Worm (Caenorhabditis elegans): Measurements from ENCODE around the gene K08D9.9.

The K08D9.9 gene

DNA sequence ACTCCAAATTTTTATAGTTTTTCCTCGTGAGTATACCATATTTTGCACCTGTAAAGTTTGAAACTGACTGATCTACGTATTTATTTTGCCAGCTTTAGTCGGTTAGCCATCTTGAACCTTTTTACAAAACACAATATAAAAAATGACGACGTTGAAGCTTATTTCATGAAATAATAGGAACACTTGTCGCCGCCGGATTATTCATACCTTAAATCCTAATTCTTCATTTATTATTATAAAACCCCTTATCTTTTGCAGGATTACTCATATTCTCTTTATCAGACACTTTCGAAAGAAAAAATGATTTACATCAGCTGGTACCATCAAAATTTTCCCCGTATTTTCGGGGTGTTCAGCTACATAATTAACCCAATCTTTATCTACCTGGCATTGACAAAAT, 11.0 kb upstream of the K08D9.9 start, which contains the start of gene srj-8:
Gene srj-8, plus strand, starts transcription at position 301 of the 400 bp plus-strand sequence.
- TF ChIP-seq unc-55 (GFP tag; optimal IDR thresholded peaks at IDR 0.05) (no peak), nhr-129 (tag; optimal IDR thresholded peaks at IDR 0.05) (no peak), nhr-21 (tag; optimal IDR thresholded peaks at IDR 0.05) (no peak), zag-1 (tag; optimal IDR thresholded peaks at IDR 0.05) (no peak), lin-13 (GFP tag; optimal IDR thresholded peaks at IDR 0.05) (no peak), C34F6.9 (tag; optimal IDR thresholded peaks at IDR 0.05) (no peak), ceh-82 (tag; optimal IDR thresholded peaks at IDR 0.05) (no peak), Y55F3AM.14 (GFP tag; optimal IDR thresholded peaks at IDR 0.05) (no peak), ama-1 (optimal IDR thresholded peaks at IDR 0.05) (no peak), sem-4 (tag; optimal IDR thresholded peaks at IDR 0.05) (no peak), gmeb-1 (tag; optimal IDR thresholded peaks at IDR 0.05) (no peak), sma-3 (GFP tag; optimal IDR thresholded peaks at IDR 0.05) (no peak), ztf-1 (GFP tag; conservative IDR thresholded peaks at IDR 0.05) (no peak), dmd-4 (tag; optimal IDR thresholded peaks at IDR 0.05) (no peak), fos-1 (tag; optimal IDR thresholded peaks at IDR 0.05) (no peak), F13H6.1 (tag; optimal IDR thresholded peaks at IDR 0.05) (no peak), nhr-23 (tag; optimal IDR thresholded peaks at IDR 0.05) (no peak)

- TF ChIP-seq C34F6.9 (tag; optimal IDR thresholded peaks at IDR 0.05) (no peak), snpc-4 (tag; optimal IDR thresholded peaks at IDR 0.05) (no peak), ceh-82 (tag; optimal IDR thresholded peaks at IDR 0.05) (no peak), nhr-23 (tag; optimal IDR thresholded peaks at IDR 0.05) (no peak), sma-3 (GFP tag; optimal IDR thresholded peaks at IDR 0.05) (no peak), Y55F3AM.14 (GFP tag; optimal IDR thresholded peaks at IDR 0.05) (no peak), aly-2 (tag; optimal IDR thresholded peaks at IDR 0.05) (no peak), lin-13 (GFP tag; optimal IDR thresholded peaks at IDR 0.05) (no peak)
Observed at ce11 chrV:3244703-3245102, 8.2 kb upstream of the K08D9.9 start, which contains the start of gene srj-7. TSS of gene srj-7 (plus strand) at chrV:3245003.

DNA sequence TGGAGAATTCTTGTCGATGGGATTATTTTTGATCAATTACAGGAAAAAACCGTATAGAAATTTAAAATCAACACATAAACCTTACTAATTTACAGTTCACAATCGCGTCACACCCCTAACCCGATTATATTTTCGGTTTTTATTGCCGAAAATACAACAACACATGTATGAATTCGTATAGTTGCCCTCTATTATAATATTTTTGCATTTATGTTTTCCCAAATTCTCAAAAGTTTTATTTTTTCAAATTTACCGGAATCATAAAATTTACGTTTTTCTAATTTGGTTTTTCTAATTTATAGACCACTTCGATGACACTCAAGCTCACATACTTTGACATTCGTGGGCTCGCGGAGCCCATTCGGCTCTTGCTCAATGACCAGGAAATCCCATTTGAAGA, 6.5 kb upstream of the K08D9.9 start, which contains the start of gene gst-23:
Gene gst-23, plus strand, starts transcription at position 301 of the 400 bp plus-strand sequence.
- TF ChIP-seq lin-11 (tag; optimal IDR thresholded peaks at IDR 0.05) (no peak), nhr-129 (tag; optimal IDR thresholded peaks at IDR 0.05) (no peak), mbf-1 (tag; optimal IDR thresholded peaks at IDR 0.05) (no peak), nhr-12 (tag; optimal IDR thresholded peaks at IDR 0.05) (no peak), lin-13 (GFP tag; optimal IDR thresholded peaks at IDR 0.05) (no peak), aly-2 (tag; optimal IDR thresholded peaks at IDR 0.05) (no peak), sma-9 (GFP tag; optimal IDR thresholded peaks at IDR 0.05) (no peak), sma-9 (tag; optimal IDR thresholded peaks at IDR 0.05) (no peak), unc-39 (tag; optimal IDR thresholded peaks at IDR 0.05) (no peak), mab-5 (tag; optimal IDR thresholded peaks at IDR 0.05) (no peak), nhr-23 (tag; optimal IDR thresholded peaks at IDR 0.05) (no peak), lsy-2 (tag; optimal IDR thresholded peaks at IDR 0.05) (no peak), ZK546.5 (tag; optimal IDR thresholded peaks at IDR 0.05) (no peak), nhr-10 (tag; optimal IDR thresholded peaks at IDR 0.05) (no peak), unc-55 (GFP tag; optimal IDR thresholded peaks at IDR 0.05) (no peak), nhr-77 (tag; optimal IDR thresholded peaks at IDR 0.05) (no peak), sem-4 (tag; optimal IDR thresholded peaks at IDR 0.05) (no peak), nhr-11 (tag; optimal IDR thresholded peaks at IDR 0.05) (no peak)

DNA sequence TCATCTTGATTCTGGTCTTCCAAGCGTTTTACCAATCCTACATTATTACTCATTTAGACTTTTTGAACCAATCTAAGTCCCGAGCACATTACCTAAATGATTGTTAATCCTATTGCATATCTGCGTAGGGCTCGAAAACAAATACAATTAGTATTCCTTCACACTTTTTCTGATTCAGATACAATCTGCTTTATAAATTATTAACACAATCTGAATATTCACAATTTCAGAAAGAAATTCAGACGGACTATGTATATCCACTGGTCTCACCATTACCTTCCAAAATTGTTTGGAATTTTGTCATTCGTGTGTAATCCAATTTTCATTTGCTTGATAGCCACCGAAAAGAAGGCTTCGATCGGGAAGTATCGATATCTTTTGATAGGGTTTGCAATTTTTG, 4.7 kb upstream of the K08D9.9 start, which contains the start of gene srj-11:
Gene srj-11, plus strand, starts transcription at position 250 of the 400 bp plus-strand sequence.
- no peak for TF ChIP-seq nhr-129 (tag; optimal IDR thresholded peaks at IDR 0.05)
- no peak for TF ChIP-seq unc-39 (tag; optimal IDR thresholded peaks at IDR 0.05)
- no peak for TF ChIP-seq elt-3 (tag; optimal IDR thresholded peaks at IDR 0.05)
- TF ChIP-seq unc-55 (GFP tag; optimal IDR thresholded peaks at IDR 0.05): no peak
- TF ChIP-seq elt-1 (tag; optimal IDR thresholded peaks at IDR 0.05): no peak
- TF ChIP-seq nhr-237 (tag; optimal IDR thresholded peaks at IDR 0.05): no peak
- TF ChIP-seq crh-2 (tag; optimal IDR thresholded peaks at IDR 0.05): no peak
- TF ChIP-seq alr-1 (tag; optimal IDR thresholded peaks at IDR 0.05): no peak
- no peak for TF ChIP-seq nhr-6 (tag; optimal IDR thresholded peaks at IDR 0.05)
- no peak for TF ChIP-seq ztf-1 (GFP tag; conservative IDR thresholded peaks at IDR 0.05)
- TF ChIP-seq sem-4 (tag; optimal IDR thresholded peaks at IDR 0.05): no peak
- no peak for TF ChIP-seq ceh-82 (tag; optimal IDR thresholded peaks at IDR 0.05)
- TF ChIP-seq ztf-4 (tag; optimal IDR thresholded peaks at IDR 0.05): no peak
- no peak for TF ChIP-seq nhr-25 (tag; optimal IDR thresholded peaks at IDR 0.05)
- no peak for TF ChIP-seq lin-39 (tag; optimal IDR thresholded peaks at IDR 0.05)
- TF ChIP-seq mab-5 (tag; optimal IDR thresholded peaks at IDR 0.05): no peak
- TF ChIP-seq lsy-2 (tag; optimal IDR thresholded peaks at IDR 0.05): no peak
